Worm (Caenorhabditis elegans) whole organism, early embryonic: Measurements from ENCODE around the gene metl-6.

Experiments
- B0310.2 ChIP-seq: sonication (generic microtip); optimal IDR thresholded peaks from 2 replicates; lab custom pipeline; 2016; ENCODE audit warnings: mild to moderate bottlenecking, missing genetic modification characterization, missing compliant biosample characterization
- ama-1 ChIP-seq: fragments of 150-350 bp; optimal IDR thresholded peaks from 2 replicates; lab custom pipeline; 2014
- ceh-13 ChIP-seq: fragments of 200-800 bp; sonication (Bioruptor generic); optimal IDR thresholded peaks from 2 replicates; lab custom pipeline; 2018; ENCODE audit warnings: mild to moderate bottlenecking, missing genetic modification characterization, missing compliant biosample characterization
- ets-7 ChIP-seq: sonication (generic microtip); optimal IDR thresholded peaks from 2 replicates; lab custom pipeline; 2016; ENCODE audit warnings: missing genotype, missing genetic modification characterization, missing compliant biosample characterization
- hmbx-1 ChIP-seq: sonication (generic microtip); optimal IDR thresholded peaks from 2 replicates; lab custom pipeline; 2016; ENCODE audit warnings: mild to moderate bottlenecking, missing genetic modification characterization, missing compliant biosample characterization
- pes-1 ChIP-seq: fragments of 200-800 bp; sonication (Bioruptor generic); IDR thresholded peaks from 2 replicates; pipeline ENCODE4 v1.3.6; 2022; ENCODE audit warnings: missing genetic modification reagents, missing genetic modification characterization, missing compliant biosample characterization
- scrt-1 ChIP-seq: fragments of 200-800 bp; sonication (Bioruptor generic); IDR thresholded peaks from 2 replicates; pipeline ENCODE4 v1.3.6; 2022; ENCODE audit warnings: missing genetic modification characterization, missing compliant biosample characterization
- sea-1 ChIP-seq: fragments of 200-800 bp; sonication (Bioruptor generic); conservative IDR thresholded peaks from 2 replicates; pipeline ENCODE4 v1.3.6; 2022; ENCODE audit warnings: missing genetic modification characterization, missing compliant biosample characterization
- tbx-11 ChIP-seq: fragments of 200-800 bp; sonication (Bioruptor generic); IDR thresholded peaks from 2 replicates; pipeline ENCODE4 v1.3.6; 2022; ENCODE audit warnings: missing genetic modification characterization, missing compliant biosample characterization
- tbx-37 ChIP-seq: fragments of 200-800 bp; sonication (Bioruptor generic); conservative IDR thresholded peaks from 2 replicates; pipeline ENCODE4 v1.3.6; 2022; ENCODE audit warnings: missing genetic modification reagents, missing genetic modification characterization, missing compliant biosample characterization
- tra-4 ChIP-seq: sonication (generic microtip); optimal IDR thresholded peaks from 2 replicates; lab custom pipeline; 2017; ENCODE audit warnings: missing genetic modification characterization, missing compliant biosample characterization

DNA sequence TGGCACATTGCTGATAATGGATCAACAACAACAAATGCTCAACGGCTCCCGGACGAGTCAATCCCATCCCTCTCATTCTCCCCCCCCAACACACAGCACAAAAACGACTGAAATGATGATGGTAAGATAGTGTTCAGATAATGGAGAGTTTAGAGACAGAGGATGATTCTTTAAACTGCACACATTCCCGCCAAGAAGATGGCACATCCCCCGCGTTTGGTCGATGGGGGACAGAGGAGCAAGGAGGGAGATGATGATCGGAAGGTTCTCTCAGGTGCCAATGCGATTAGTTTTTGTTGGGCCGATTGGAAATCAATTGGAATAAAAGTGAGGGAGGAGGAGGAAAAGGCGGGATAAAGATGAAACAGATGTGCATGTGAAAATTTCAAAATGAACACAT is 5.9 kb upstream of the metl-6 start:
- TF ChIP-seq tbx-37 (no peak), ama-1 (no peak), tra-4 (tag; lab: Kevin White, UChicago) (no peak), sea-1 (GFP tag; lab: Robert Waterston, UW) (no peak), hmbx-1 (tag; lab: Kevin White, UChicago) (no peak), scrt-1 (GFP tag; lab: Robert Waterston, UW) (no peak), pes-1 (GFP tag; lab: Robert Waterston, UW) (no peak), B0310.2 (no peak), tbx-11 (no peak), ceh-13 (GFP tag; lab: Kevin White, UChicago) (no peak), ets-7 (tag; lab: Kevin White, UChicago) (no peak)
